Fruit fly (Drosophila melanogaster): ENCODE data around the gene Prx6a.

The Prx6a gene

dm6 chr2L:2864601-2865000 lies 13.4 kb downstream of the Prx6a start (continued):
- no peak for TF ChIP-seq Fer2 (tag; optimal IDR thresholded peaks at IDR 0.05)
- no peak for TF ChIP-seq CG14050 (GFP tag; IDR thresholded peaks at IDR 0.05)
- TF ChIP-seq ham (GFP tag; IDR thresholded peaks at IDR 0.05), result no peak
- TF ChIP-seq Hsf (GFP tag; optimal IDR thresholded peaks at IDR 0.05), result no peak
- peak; percentile 40; the same call in 1 of the 2 replicates for TF ChIP-seq vvl (GFP tag; IDR thresholded peaks at IDR 0.05)
- no peak for TF ChIP-seq scrt (GFP tag; optimal IDR thresholded peaks at IDR 0.05)
- peak; percentile 32 for TF ChIP-seq CG18764 (GFP tag; optimal IDR thresholded peaks at IDR 0.05)
- no peak for TF ChIP-seq CG30403 (GFP tag; optimal IDR thresholded peaks at IDR 0.05)
- no peak for TF ChIP-seq Hr51 (GFP tag; optimal IDR thresholded peaks at IDR 0.05)
- TF ChIP-seq CG17912 (GFP tag; optimal IDR thresholded peaks at IDR 0.05), result no peak
- no peak for TF ChIP-seq grau (tag; optimal IDR thresholded peaks at IDR 0.05)
- peak in 1 of 2 experiments; percentile 52 for TF ChIP-seq Hr78 (GFP tag; optimal IDR thresholded peaks at IDR 0.05)
- TF ChIP-seq so (GFP tag; IDR thresholded peaks at IDR 0.05), result no peak
- TF ChIP-seq Chrac-16 (GFP tag; optimal IDR thresholded peaks at IDR 0.05), result no peak
- TF ChIP-seq dpn (GFP tag; optimal IDR thresholded peaks at IDR 0.05), result no peak
- no peak for TF ChIP-seq Neu2 (GFP tag; optimal IDR thresholded peaks at IDR 0.05; ENCODE audit: borderline replicate concordance)
- TF ChIP-seq eve (GFP tag; optimal IDR thresholded peaks at IDR 0.05), result no peak
- TF ChIP-seq slbo (GFP tag; IDR thresholded peaks at IDR 0.05), result no peak
- peak; percentile 70 for TF ChIP-seq lab (GFP tag; optimal IDR thresholded peaks at IDR 0.05)
- no peak for TF ChIP-seq CG31388 (GFP tag; optimal IDR thresholded peaks at IDR 0.05)
- TF ChIP-seq Dfd (GFP tag; optimal IDR thresholded peaks at IDR 0.05), result no peak
- no peak for TF ChIP-seq tx (GFP tag; optimal IDR thresholded peaks at IDR 0.05)
- no peak for TF ChIP-seq NC2α (GFP tag; optimal IDR thresholded peaks at IDR 0.05)
- TF ChIP-seq CG12744 (GFP tag; optimal IDR thresholded peaks at IDR 0.05), result no peak
- no peak for TF ChIP-seq grn (GFP tag; optimal IDR thresholded peaks at IDR 0.05)
- TF ChIP-seq CG16813 (GFP tag; IDR thresholded peaks at IDR 0.05; ENCODE audit: partially characterized antibody), result no peak
- no peak for TF ChIP-seq CG5245 (GFP tag; optimal IDR thresholded peaks at IDR 0.05)
- TF ChIP-seq Hand (GFP tag; optimal IDR thresholded peaks at IDR 0.05), result no peak
- no peak for TF ChIP-seq da (GFP tag; optimal IDR thresholded peaks at IDR 0.05)
- TF ChIP-seq vnd (GFP tag; IDR thresholded peaks at IDR 0.05; ENCODE audit: partially characterized antibody), result no peak
- TF ChIP-seq pros (GFP tag; optimal IDR thresholded peaks at IDR 0.05), result no peak
- no peak for TF ChIP-seq CG42726 (GFP tag; IDR thresholded peaks at IDR 0.05; ENCODE audit: partially characterized antibody)
- no peak for TF ChIP-seq CG34376 (GFP tag; optimal IDR thresholded peaks at IDR 0.05)
- TF ChIP-seq CG15514 (GFP tag; optimal IDR thresholded peaks at IDR 0.05), result peak; percentile 41
- TF ChIP-seq Myb (GFP tag; optimal IDR thresholded peaks at IDR 0.05), result no peak
- TF ChIP-seq disco-r (GFP tag; optimal IDR thresholded peaks at IDR 0.05), result peak; percentile 2
- TF ChIP-seq unpg (GFP tag; optimal IDR thresholded peaks at IDR 0.05), result peak; percentile 16
- no peak for TF ChIP-seq pan (optimal IDR thresholded peaks at IDR 0.05)
- peak in 1 of 2 experiments; percentile 5 for TF ChIP-seq pan (GFP tag; optimal IDR thresholded peaks at IDR 0.05 in 1 of 2, IDR thresholded peaks at IDR 0.05 in 1 of 2)
- no peak for TF ChIP-seq CG12299 (tag; optimal IDR thresholded peaks at IDR 0.05)
- no peak for TF ChIP-seq yki (optimal IDR thresholded peaks at IDR 0.05)
- no peak for TF ChIP-seq ato (GFP tag; IDR thresholded peaks at IDR 0.05; ENCODE audit: partially characterized antibody)
- TF ChIP-seq NK7.1 (GFP tag; optimal IDR thresholded peaks at IDR 0.05), result no peak
- no peak for TF ChIP-seq CG10366 (GFP tag; IDR thresholded peaks at IDR 0.05)
- TF ChIP-seq gsb (GFP tag; IDR thresholded peaks at IDR 0.05), result no peak
- no peak for TF ChIP-seq CG8290 (GFP tag; optimal IDR thresholded peaks at IDR 0.05)
- TF ChIP-seq CG8290 (tag; optimal IDR thresholded peaks at IDR 0.05), result peak in 1 of 2 experiments; percentile 62
- no peak for TF ChIP-seq CHES-1-like (GFP tag; optimal IDR thresholded peaks at IDR 0.05)
- no peak for TF ChIP-seq Hey (tag; optimal IDR thresholded peaks at IDR 0.05)
- no peak for TF ChIP-seq tio (GFP tag; optimal IDR thresholded peaks at IDR 0.05)
- TF ChIP-seq kni (GFP tag; optimal IDR thresholded peaks at IDR 0.05), result peak; percentile 42
- TF ChIP-seq CG11398 (GFP tag; optimal IDR thresholded peaks at IDR 0.05), result no peak
